Fruit fly (Drosophila melanogaster): Measurements from ENCODE around the gene CG7829.

The CG7829 gene

dm6 chr3R:29830925-29831324 is 13.4 kb upstream of the CG7829 start:
- peak; percentile 61 for TF ChIP-seq noc (tag; optimal IDR thresholded peaks at IDR 0.05)

- no peak for TF ChIP-seq noc (tag; optimal IDR thresholded peaks at IDR 0.05)
Measured at dm6 chr3R:29829228-29829786, 11.7 kb upstream of the CG7829 start.

DNA sequence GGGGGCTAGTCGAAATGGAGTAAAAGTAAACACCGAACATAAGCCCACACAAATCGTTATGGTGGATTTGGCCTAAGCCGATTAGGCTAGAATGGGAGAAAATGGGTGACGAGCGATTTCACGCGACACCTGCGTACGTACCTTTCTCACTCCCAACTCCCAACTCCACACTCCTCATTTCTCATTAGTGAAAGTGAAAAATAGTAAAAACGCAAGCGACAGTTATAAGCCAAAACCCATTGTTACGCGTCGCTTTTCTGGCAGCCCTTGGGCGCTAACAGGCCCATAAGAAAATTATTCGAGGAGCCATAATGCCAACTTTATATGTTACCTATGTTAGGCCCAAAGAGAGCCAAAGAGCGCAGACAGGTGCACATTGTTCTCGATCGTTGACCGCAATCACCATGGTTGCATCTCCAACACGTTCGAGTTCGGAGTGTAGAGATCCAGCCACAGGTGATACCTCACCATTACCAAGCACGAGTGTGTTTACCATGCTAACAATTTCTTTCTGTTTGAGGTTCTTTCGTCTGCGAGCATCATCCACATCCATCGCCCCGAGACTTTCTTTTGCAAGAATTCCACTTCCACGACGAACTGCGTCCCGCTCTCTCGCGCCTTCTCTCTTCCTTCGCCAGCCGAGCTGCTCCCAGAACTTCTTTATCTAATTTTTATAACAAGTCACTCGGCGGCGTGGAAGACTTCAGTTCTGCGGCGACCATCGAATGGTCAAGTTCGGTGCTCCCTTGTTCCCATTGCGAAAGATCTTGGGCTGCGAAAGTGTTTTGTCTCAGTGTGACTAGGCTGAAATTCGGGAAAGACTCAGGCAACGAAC is 1.1 kb upstream of the CG7829 start, which contains the start of gene neo:
Gene neo (plus strand): TSS at position 698 of the 835 bp plus-strand sequence.
- no peak for TF ChIP-seq noc (tag; optimal IDR thresholded peaks at IDR 0.05)

- TF ChIP-seq noc (tag; optimal IDR thresholded peaks at IDR 0.05), result no peak
Measured at dm6 chr3R:29816266-29816665, 1.3 kb downstream of the CG7829 start, which contains the start of gene Vps16B. Vps16B (minus strand) TSS chr3R:29816451.

dm6 chr3R:29806682-29807393 is 10.7 kb downstream of the CG7829 start, which contains the start of the genes ca and ncd:
ca (plus strand) TSS chr3R:29806811.
ncd (minus strand) TSS chr3R:29807127.
- TF ChIP-seq noc (tag; optimal IDR thresholded peaks at IDR 0.05), result no peak

dm6 chr3R:29802753-29803313 is 14.7 kb downstream of the CG7829 start, which contains the start of the genes Etfb and CG7789:
Etfb (minus strand) TSS chr3R:29802945.
CG7789 (plus strand) TSS chr3R:29803196.
- peak; percentile 58 for TF ChIP-seq noc (tag; optimal IDR thresholded peaks at IDR 0.05)

DNA sequence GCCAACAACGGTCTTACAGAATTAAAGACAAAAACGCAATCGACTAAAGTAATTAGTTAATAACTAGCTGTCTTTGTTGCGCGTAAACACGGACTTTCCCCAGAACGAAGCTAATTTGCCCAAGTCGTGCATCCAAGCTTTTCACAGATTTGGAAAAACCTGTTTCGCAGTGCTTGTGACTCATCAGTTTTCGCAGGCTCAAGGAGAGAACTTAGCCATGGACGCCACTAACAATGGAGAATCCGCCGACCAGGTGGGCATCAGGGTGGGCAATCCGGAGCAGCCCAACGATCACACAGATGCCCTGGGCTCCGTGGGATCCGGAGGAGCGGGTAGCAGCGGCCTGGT is 17.9 kb downstream of the CG7829 start:
- TF ChIP-seq noc (tag; optimal IDR thresholded peaks at IDR 0.05), result no peak

dm6 chr3R:29798966-29799680 is 18.4 kb downstream of the CG7829 start, which contains the start of the genes Rnb and Drice:
Rnb (minus strand) TSS chr3R:29799354.
Drice (plus strand) TSS chr3R:29799658.
- peak; percentile 45 for TF ChIP-seq noc (tag; optimal IDR thresholded peaks at IDR 0.05)

- TF ChIP-seq noc (tag; optimal IDR thresholded peaks at IDR 0.05), result no peak
Measured at dm6 chr3R:29797183-29797582, 20.4 kb downstream of the CG7829 start.

DNA sequence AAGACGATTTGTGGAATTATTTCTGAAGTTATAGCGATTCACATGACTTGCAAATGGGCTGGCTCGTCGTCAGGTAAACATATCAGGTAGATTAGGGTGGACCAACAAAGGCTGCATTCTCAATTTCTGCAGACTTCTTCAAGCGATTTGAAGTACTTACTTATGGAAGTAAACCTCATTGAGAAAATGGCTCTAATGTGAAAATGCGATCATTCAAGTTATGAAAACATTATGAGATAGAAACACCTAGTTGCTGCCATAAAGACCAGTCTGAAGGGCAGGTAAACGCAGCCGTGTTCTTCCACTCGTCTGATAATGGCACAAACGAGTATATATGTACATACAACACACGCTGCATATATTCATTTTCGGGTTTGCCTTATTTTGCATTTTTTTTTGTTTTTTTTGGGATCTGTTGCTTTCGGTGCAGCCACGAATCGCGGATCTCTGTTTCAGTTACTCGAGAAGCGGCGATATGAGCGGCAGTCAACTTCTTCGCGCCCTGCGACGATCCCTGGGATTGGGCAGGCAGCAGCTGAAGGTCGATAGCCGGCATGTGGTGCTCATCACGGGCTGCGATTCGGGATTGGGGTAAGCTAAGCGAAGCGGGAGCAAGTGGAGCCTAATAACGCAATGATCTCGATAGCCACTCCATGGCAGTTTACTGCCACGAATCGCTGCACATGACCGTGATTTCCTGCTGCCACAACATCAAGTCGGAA is 23.2 kb downstream of the CG7829 start, which contains the start of gene sro:
Gene sro (plus strand): TSS at position 437 of the 722 bp plus-strand sequence.
- TF ChIP-seq noc (tag; optimal IDR thresholded peaks at IDR 0.05), result no peak

dm6 chr3R:29790183-29790582 is 27.4 kb downstream of the CG7829 start:
- TF ChIP-seq noc (tag; optimal IDR thresholded peaks at IDR 0.05), result no peak

dm6 chr3R:29787891-29788549 is 29.5 kb downstream of the CG7829 start:
- TF ChIP-seq noc (tag; optimal IDR thresholded peaks at IDR 0.05), result no peak

dm6 chr3R:29786016-29786996 is 31.3 kb downstream of the CG7829 start:
- no peak for TF ChIP-seq noc (tag; optimal IDR thresholded peaks at IDR 0.05)
